Worm (Caenorhabditis elegans): ENCODE measurements around the gene F38H4.3.

F38H4.3 gene

DNA sequence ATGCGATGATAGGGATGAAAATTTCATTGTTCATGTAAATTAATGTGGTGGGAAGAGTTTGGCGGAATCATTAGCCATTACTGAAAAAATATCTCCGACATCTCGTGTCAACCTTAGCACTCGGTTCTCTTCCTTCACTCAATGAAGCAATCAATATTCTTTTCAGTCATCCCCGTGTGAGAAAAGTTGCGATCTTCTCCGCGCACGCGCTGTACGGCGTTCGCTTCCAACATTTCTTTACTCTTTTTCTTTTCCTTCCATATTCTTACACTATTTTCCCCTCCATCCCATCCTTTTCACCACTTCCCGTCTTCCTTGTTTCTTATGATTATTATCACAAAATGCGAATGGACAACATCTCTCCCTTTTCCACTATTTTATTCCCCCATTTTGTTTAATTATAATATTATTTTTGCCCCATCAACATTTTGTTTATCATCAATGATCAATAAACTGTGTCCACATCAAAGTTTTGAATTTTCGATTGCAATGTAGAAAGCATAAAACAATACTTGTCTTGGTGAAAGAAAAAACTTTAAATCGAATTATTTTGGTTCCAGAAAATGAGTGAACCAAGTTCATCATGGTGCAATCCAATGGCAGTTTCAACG, 17.9 kb downstream of the F38H4.3 start, which contains the start of gene mob-1 (continued):
- TF ChIP-seq B0035.1 (tag; optimal IDR thresholded peaks at IDR 0.05) (peak; percentile 7), hmg-1.2 (GFP tag; IDR thresholded peaks at IDR 0.05) (peak; percentile 28; the same call in 1 of the 2 replicates), hrde-1 (tag; optimal IDR thresholded peaks at IDR 0.05; ENCODE audit: borderline replicate concordance) (peak; percentile 10), nhr-120 (GFP tag; IDR thresholded peaks at IDR 0.05) (peak; percentile 20; the same call in 1 of the 2 replicates), fkh-3 (tag; optimal IDR thresholded peaks at IDR 0.05) (no peak), nfyb-1 (GFP tag; IDR thresholded peaks at IDR 0.05) (peak; percentile 47; the same call in 1 of the 2 replicates), pbrm-1 (GFP tag; IDR thresholded peaks at IDR 0.05) (0 out of 2 replicates have a peak, but pooled peaks have one; percentile 43)

DNA sequence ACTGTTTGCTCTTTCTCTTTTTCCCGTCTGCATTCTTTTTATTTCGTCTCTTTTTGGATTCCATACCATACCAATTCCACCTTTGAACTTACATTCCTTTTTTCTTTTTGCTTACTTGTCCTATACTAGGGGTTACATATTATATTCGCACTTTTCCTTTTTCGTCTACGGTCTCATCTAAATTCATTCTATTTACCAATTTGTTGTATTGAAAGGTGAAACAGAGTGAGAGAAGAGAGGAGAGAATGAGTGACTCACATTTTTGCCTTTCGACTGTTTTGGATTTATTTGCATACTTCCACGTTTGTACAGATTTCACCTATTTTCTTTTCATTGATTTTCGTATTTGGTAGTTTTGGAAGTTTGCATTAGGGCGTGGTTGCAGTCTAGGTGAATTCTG, 21.2 kb downstream of the F38H4.3 start:
- TF ChIP-seq ceh-58 (GFP tag; IDR thresholded peaks at IDR 0.05) = no peak
- no peak for TF ChIP-seq ztf-6 (GFP tag; IDR thresholded peaks at IDR 0.05)
- TF ChIP-seq ceh-40 (GFP tag; IDR thresholded peaks at IDR 0.05) = no peak
- TF ChIP-seq F33H1.4 (GFP tag; IDR thresholded peaks at IDR 0.05) = no peak

DNA sequence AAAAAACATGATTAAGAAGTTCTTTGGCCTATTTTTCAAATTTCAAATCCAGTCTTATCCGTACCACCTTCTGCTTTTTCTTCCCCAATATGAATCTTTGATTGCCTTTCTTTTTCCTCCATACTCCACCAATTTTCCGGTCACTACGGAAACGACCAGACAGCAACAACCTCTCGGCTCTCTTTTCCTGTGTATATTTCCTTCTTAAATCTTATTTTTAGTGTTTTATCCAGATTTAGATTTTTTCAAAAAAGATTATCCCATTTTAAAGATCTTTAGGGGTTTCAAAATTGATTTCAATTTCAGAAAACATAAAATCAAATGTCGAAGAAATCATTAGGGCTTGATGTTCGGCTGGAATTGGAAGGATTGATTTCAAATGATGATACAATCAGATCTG, 22.0 kb downstream of the F38H4.3 start, which contains the start of gene trpa-1:
TSS of gene trpa-1 (plus strand) at position 301 of the 400 bp plus-strand sequence.
- TF ChIP-seq him-1 (tag; optimal IDR thresholded peaks at IDR 0.05) (no peak), mxl-1 (tag; optimal IDR thresholded peaks at IDR 0.05) (no peak), dox-1 (GFP tag; IDR thresholded peaks at IDR 0.05) (no peak)

DNA sequence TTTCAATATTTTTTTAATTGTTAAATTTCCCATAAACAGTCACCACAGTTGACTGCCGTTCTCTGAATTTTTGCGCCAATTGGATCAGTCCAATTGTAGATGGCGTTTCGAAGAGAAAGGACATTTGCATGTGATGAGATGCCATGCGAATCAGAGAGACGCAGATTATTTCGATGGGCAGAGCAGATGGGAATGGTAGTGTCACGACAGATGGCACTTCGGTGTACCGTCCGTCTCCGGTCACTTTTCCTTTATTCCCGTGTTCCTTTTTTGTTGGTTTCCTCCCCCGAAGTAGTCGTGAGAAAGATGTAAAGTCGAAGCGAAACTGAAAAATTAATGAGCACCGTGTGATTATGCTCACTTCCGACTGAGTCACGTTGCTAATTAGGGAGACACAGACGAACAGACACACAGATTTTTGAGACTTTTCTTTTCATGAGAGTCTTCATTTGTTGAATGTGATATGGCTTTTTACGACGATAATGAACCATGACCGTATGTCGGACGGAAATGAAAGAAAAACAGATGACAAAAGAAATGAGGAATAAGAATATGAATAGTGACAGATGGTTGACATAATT, 25.5 kb downstream of the F38H4.3 start:
- TF ChIP-seq nfyb-1 (GFP tag; IDR thresholded peaks at IDR 0.05) (no peak), efl-1 (GFP tag; optimal IDR thresholded peaks at IDR 0.05) (no peak), F22D6.2 (tag; optimal IDR thresholded peaks at IDR 0.05) (no peak), ztf-3 (GFP tag; optimal IDR thresholded peaks at IDR 0.05) (no peak), nhr-120 (GFP tag; IDR thresholded peaks at IDR 0.05) (no peak), cebp-1 (GFP tag; IDR thresholded peaks at IDR 0.05) (no peak), cebp-1 (tag; optimal IDR thresholded peaks at IDR 0.05) (no peak), ceh-79 (tag; optimal IDR thresholded peaks at IDR 0.05) (no peak), attf-5 (GFP tag; optimal IDR thresholded peaks at IDR 0.05) (no peak), nhr-90 (tag; optimal IDR thresholded peaks at IDR 0.05) (no peak)

DNA sequence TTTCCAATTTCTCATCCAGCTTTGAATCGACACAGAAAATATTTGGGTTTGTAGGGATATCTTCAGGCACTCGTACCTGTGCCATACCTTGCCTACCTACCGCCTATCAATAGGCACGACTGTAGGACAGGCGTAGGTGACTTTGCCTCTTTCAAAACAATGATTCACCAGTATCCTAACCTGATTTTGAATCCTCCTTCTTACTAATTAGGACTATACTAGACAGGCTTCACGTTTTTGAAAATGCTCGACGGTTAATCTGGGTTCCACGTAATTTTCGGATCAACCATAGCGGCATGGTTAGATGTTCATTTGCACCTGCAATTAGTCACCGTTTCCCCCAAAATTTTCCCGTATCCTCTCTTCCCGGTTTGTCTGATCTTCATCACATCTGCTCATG, 26.2 kb downstream of the F38H4.3 start:
- TF ChIP-seq snpc-1.1 (tag; optimal IDR thresholded peaks at IDR 0.05; ENCODE audit: insufficient read depth) = no peak
- no peak for TF ChIP-seq attf-5 (GFP tag; optimal IDR thresholded peaks at IDR 0.05)
- TF ChIP-seq hmg-1.2 (GFP tag; IDR thresholded peaks at IDR 0.05) = no peak
- TF ChIP-seq lag-1 (GFP tag; IDR thresholded peaks at IDR 0.05) = no peak
- TF ChIP-seq chd-7 (tag; optimal IDR thresholded peaks at IDR 0.05) = no peak
- no peak for TF ChIP-seq unc-62 (GFP tag; optimal IDR thresholded peaks at IDR 0.05)
- TF ChIP-seq F10E7.11 (tag; optimal IDR thresholded peaks at IDR 0.05) = no peak

DNA sequence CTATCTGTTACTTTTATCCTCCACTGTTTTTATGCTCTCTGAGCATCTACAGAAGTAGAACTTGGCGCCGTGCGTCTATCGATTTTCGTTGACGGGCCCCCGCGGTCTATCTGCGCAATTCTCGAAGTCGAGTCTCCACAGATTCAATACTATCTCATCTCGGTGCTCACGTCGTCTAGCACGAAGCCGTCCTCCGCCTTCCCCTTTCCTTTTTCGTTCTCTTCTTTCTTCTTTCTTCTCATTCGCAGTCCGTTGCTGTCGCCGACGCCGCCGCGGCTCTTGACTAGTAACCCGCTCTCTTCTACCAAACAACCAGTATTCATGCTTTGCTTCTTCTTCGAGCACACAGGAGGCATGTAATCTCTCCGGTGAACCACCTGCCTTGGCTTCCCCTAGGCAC, 28.9 kb downstream of the F38H4.3 start:
- peak; percentile 9 for TF ChIP-seq K12H6.12 (tag; optimal IDR thresholded peaks at IDR 0.05)
- no peak for TF ChIP-seq lir-1 (GFP tag; conservative IDR thresholded peaks at IDR 0.05)
- peak; percentile 65 for TF ChIP-seq zfh-2 (GFP tag; conservative IDR thresholded peaks at IDR 0.05)
- TF ChIP-seq ztf-18 (tag; optimal IDR thresholded peaks at IDR 0.05) = no peak
- TF ChIP-seq egrh-3 (GFP tag; IDR thresholded peaks at IDR 0.05) = 0 out of 2 replicates have a peak, but pooled peaks have one; percentile 10
- peak; percentile 37; the same call in 1 of the 2 replicates for TF ChIP-seq hmg-1.2 (GFP tag; IDR thresholded peaks at IDR 0.05)
- peak; percentile 1 for TF ChIP-seq ceh-27 (GFP tag; optimal IDR thresholded peaks at IDR 0.05)
- peak; percentile 39 for TF ChIP-seq madf-10 (tag; optimal IDR thresholded peaks at IDR 0.05)
- TF ChIP-seq mcd-1 (GFP tag; IDR thresholded peaks at IDR 0.05) = peak; percentile 31; the same call in 1 of the 2 replicates
- no peak for TF ChIP-seq chd-7 (tag; optimal IDR thresholded peaks at IDR 0.05)

Measured in whole organism, young adult.